Worm (Caenorhabditis elegans) whole organism, late embryonic: ENCODE results near the gene klp-6.

Experiments used
- F13H6.1 ChIP-seq: sonication (generic microtip); optimal IDR thresholded peaks from 2 replicates; lab custom pipeline; 2016; ENCODE audit warnings: missing genetic modification characterization, missing compliant biosample characterization
- K09A11.1 ChIP-seq: sonication (generic microtip); optimal IDR thresholded peaks from 2 replicates; lab custom pipeline; 2017; ENCODE audit warnings: antibody characterized with exemption, mild to moderate bottlenecking, missing genetic modification characterization, missing compliant biosample characterization; ENCODE audit not compliant: insufficient read depth
- ahr-1 ChIP-seq: sonication (generic microtip); optimal IDR thresholded peaks from 2 replicates; lab custom pipeline; 2016; ENCODE audit warnings: missing genetic modification characterization, missing compliant biosample characterization
- ceh-18 ChIP-seq: sonication (generic microtip); optimal IDR thresholded peaks from 2 replicates; lab custom pipeline; 2016; ENCODE audit warnings: missing genetic modification characterization, missing compliant biosample characterization
- ceh-19 ChIP-seq: fragments of 200-800 bp; sonication (Bioruptor generic); optimal IDR thresholded peaks from 2 replicates; lab custom pipeline; 2018; ENCODE audit warnings: mild to moderate bottlenecking, missing genetic modification characterization, missing compliant biosample characterization
- ceh-24 ChIP-seq: sonication (generic microtip); optimal IDR thresholded peaks from 2 replicates; lab custom pipeline; 2016; ENCODE audit warnings: mild to moderate bottlenecking, missing genetic modification characterization, missing compliant biosample characterization
- ceh-31 ChIP-seq: sonication (generic microtip); optimal IDR thresholded peaks from 2 replicates; lab custom pipeline; 2016; ENCODE audit warnings: missing genetic modification characterization, missing compliant biosample characterization
- ceh-34 ChIP-seq: sonication (generic microtip); optimal IDR thresholded peaks from 2 replicates; lab custom pipeline; 2016; ENCODE audit warnings: mild to moderate bottlenecking, missing genetic modification characterization, missing compliant biosample characterization
- ceh-45 ChIP-seq: fragments of 200-800 bp; sonication (Bioruptor generic); IDR thresholded peaks from 2 replicates; pipeline ENCODE4 v1.3.6; 2022; ENCODE audit warnings: missing genetic modification reagents, missing genetic modification characterization, missing compliant biosample characterization
- ceh-6 ChIP-seq: fragments of 200-800 bp; sonication (Bioruptor generic); optimal IDR thresholded peaks from 2 replicates; lab custom pipeline; 2018; ENCODE audit warnings: mild to moderate bottlenecking, missing genetic modification characterization, missing compliant biosample characterization
- che-1 ChIP-seq: sonication (generic microtip); optimal IDR thresholded peaks from 2 replicates; lab custom pipeline; 2016; ENCODE audit warnings: mild to moderate bottlenecking, missing genetic modification characterization, missing compliant biosample characterization
- dve-1 ChIP-seq: sonication (generic microtip); optimal IDR thresholded peaks from 2 replicates; lab custom pipeline; 2017; ENCODE audit warnings: antibody characterized with exemption, mild to moderate bottlenecking, missing genetic modification characterization, missing compliant biosample characterization
- ets-4 ChIP-seq: sonication (generic microtip); optimal IDR thresholded peaks from 2 replicates; lab custom pipeline; 2016; ENCODE audit warnings: missing genetic modification characterization, missing compliant biosample characterization
- fkh-6 ChIP-seq: sonication (generic microtip); optimal IDR thresholded peaks from 2 replicates; lab custom pipeline; 2016; ENCODE audit warnings: missing genetic modification characterization, missing compliant biosample characterization
- gmeb-2 ChIP-seq: sonication (generic microtip); optimal IDR thresholded peaks from 2 replicates; lab custom pipeline; 2016; ENCODE audit warnings: missing genetic modification characterization, inconsistent platforms, missing compliant biosample characterization
- hlh-30 ChIP-seq: sonication (generic microtip); optimal IDR thresholded peaks from 2 replicates; lab custom pipeline; 2017; ENCODE audit warnings: antibody characterized with exemption, missing genetic modification characterization, missing compliant biosample characterization; ENCODE audit not compliant: insufficient read depth
- hlh-6 ChIP-seq: sonication (generic microtip); optimal IDR thresholded peaks from 2 replicates; lab custom pipeline; 2016; ENCODE audit warnings: missing genotype, missing genetic modification characterization, missing compliant biosample characterization
- hlh-8 ChIP-seq: sonication (generic microtip); optimal IDR thresholded peaks from 2 replicates; lab custom pipeline; 2016; ENCODE audit warnings: missing genotype, missing genetic modification characterization, missing compliant biosample characterization
- lin-11 ChIP-seq: fragments of 200-800 bp; sonication (Bioruptor generic); optimal IDR thresholded peaks from 2 replicates; lab custom pipeline; 2018; ENCODE audit warnings: mild to moderate bottlenecking, missing genetic modification characterization, missing compliant biosample characterization
- madf-2 ChIP-seq: sonication (generic microtip); optimal IDR thresholded peaks from 2 replicates; lab custom pipeline; 2017; ENCODE audit warnings: missing genetic modification characterization, missing compliant biosample characterization
- mec-3 ChIP-seq: sonication (generic microtip); optimal IDR thresholded peaks from 2 replicates; lab custom pipeline; 2016; ENCODE audit warnings: borderline replicate concordance, missing genetic modification characterization, missing compliant biosample characterization
- nfya-1 ChIP-seq: sonication (generic microtip); optimal IDR thresholded peaks from 2 replicates; lab custom pipeline; 2017; ENCODE audit warnings: missing genetic modification characterization, mild to moderate bottlenecking, missing compliant biosample characterization, antibody characterized with exemption, moderate library complexity
- nhr-232 ChIP-seq: sonication (generic microtip); optimal IDR thresholded peaks from 2 replicates; lab custom pipeline; 2016; ENCODE audit warnings: missing genetic modification characterization, missing compliant biosample characterization
- odd-2 ChIP-seq: sonication (generic microtip); optimal IDR thresholded peaks from 2 replicates; lab custom pipeline; 2017; ENCODE audit warnings: antibody characterized with exemption, mild to moderate bottlenecking, missing genetic modification characterization, missing compliant biosample characterization
- pag-3 ChIP-seq: sonication (generic microtip); optimal IDR thresholded peaks from 2 replicates; lab custom pipeline; 2016; ENCODE audit warnings: missing compliant biosample characterization, missing genetic modification characterization, borderline replicate concordance
- pat-9 ChIP-seq: fragments of 200-800 bp; sonication (Bioruptor generic); optimal IDR thresholded peaks from 2 replicates; lab custom pipeline; 2018; ENCODE audit warnings: mild to moderate bottlenecking, missing genetic modification characterization, moderate library complexity, missing compliant biosample characterization
- pha-2 ChIP-seq: sonication (generic microtip); optimal IDR thresholded peaks from 2 replicates; lab custom pipeline; 2017; ENCODE audit warnings: mild to moderate bottlenecking, missing genetic modification characterization, missing compliant biosample characterization
- pros-1 ChIP-seq: fragments of 150-350 bp; optimal IDR thresholded peaks from 2 replicates; lab custom pipeline; 2014; ENCODE audit warnings: missing biosample characterization, missing genetic modification reagents, missing genetic modification characterization
- ref-2 ChIP-seq: sonication (generic microtip); optimal IDR thresholded peaks from 2 replicates; lab custom pipeline; 2016; ENCODE audit warnings: missing genetic modification characterization, missing compliant biosample characterization
- rnt-1 ChIP-seq: sonication (generic microtip); optimal IDR thresholded peaks from 2 replicates; lab custom pipeline; 2016; ENCODE audit warnings: missing genetic modification characterization, missing compliant biosample characterization
- sdc-2 ChIP-seq: sonication (generic microtip); optimal IDR thresholded peaks from 2 replicates; lab custom pipeline; 2016; ENCODE audit warnings: missing genotype, missing genetic modification characterization, missing compliant biosample characterization
- sox-2 ChIP-seq: fragments of 200-800 bp; sonication (Bioruptor generic); IDR thresholded peaks from 2 replicates; pipeline ENCODE4 v1.3.6; 2022; ENCODE audit warnings: missing genetic modification reagents, missing genetic modification characterization, missing compliant biosample characterization
- sox-4 ChIP-seq: sonication (generic microtip); optimal IDR thresholded peaks from 2 replicates; lab custom pipeline; 2017; ENCODE audit warnings: mild to moderate bottlenecking, missing genetic modification characterization, inconsistent platforms, missing compliant biosample characterization
- syd-9 ChIP-seq: sonication (generic microtip); optimal IDR thresholded peaks from 2 replicates; lab custom pipeline; 2016; ENCODE audit warnings: mild to moderate bottlenecking, missing genetic modification characterization, moderate library complexity, missing compliant biosample characterization
- tbx-2 ChIP-seq: sonication (generic microtip); optimal IDR thresholded peaks from 2 replicates; lab custom pipeline; 2016; ENCODE audit warnings: missing genetic modification characterization, missing compliant biosample characterization
- tbx-7 ChIP-seq: sonication (generic microtip); optimal IDR thresholded peaks from 2 replicates; lab custom pipeline; 2016; ENCODE audit warnings: missing genotype, missing genetic modification characterization, missing compliant biosample characterization
- ttx-3 ChIP-seq: sonication (generic microtip); optimal IDR thresholded peaks from 2 replicates; lab custom pipeline; 2016; ENCODE audit warnings: missing genetic modification reagents, missing genetic modification characterization, missing compliant biosample characterization
- unc-86 ChIP-seq: sonication (generic microtip); optimal IDR thresholded peaks from 2 replicates; lab custom pipeline; 2016; ENCODE audit warnings: missing genetic modification characterization, missing compliant biosample characterization
- zip-5 ChIP-seq: sonication (generic microtip); optimal IDR thresholded peaks from 2 replicates; lab custom pipeline; 2016; ENCODE audit warnings: missing genetic modification characterization, missing compliant biosample characterization
- ztf-16 ChIP-seq: sonication (generic microtip); optimal IDR thresholded peaks from 2 replicates; lab custom pipeline; 2017; ENCODE audit warnings: missing genetic modification characterization, missing compliant biosample characterization

The klp-6 gene

DNA sequence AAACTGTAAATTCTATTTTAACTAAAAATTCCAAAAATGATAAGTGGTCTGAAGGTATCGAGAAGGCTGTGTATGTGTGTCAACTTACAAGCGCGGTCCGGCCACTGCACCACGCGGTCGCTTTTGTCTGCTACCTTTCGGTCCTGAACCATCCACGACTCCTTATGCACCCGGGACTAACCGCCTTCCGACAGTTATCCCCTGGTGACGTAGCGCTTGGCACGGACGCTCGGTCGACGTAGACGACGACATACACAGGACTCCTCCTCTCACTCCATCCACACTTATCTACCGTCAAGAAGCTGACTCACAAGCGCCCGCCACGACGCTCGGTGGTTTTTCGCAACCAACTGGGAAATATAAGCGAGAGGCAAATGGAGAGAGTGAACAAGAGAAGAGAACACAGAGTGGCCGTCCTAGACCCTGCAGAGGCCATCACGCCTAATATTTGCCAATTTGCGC, 677 bp downstream of the klp-6 start (continued):
- TF ChIP-seq syd-9 (tag; lab: Kevin White, UChicago) (peak; percentile 87), pat-9 (tag; lab: Kevin White, UChicago) (peak; percentile 81), ztf-16 (peak; percentile 86), hlh-6 (peak; percentile 91), ref-2 (tag; lab: Kevin White, UChicago) (peak; percentile 91), gmeb-2 (peak; percentile 67), ceh-24 (tag; lab: Kevin White, UChicago) (peak; percentile 87), unc-86 (peak; percentile 75), ets-4 (tag; lab: Kevin White, UChicago) (peak; percentile 97), rnt-1 (peak; percentile 83), ceh-18 (tag; lab: Kevin White, UChicago) (peak; percentile 92), sox-2 (peak; percentile 65), mec-3 (tag; lab: Kevin White, UChicago) (peak; percentile 51), madf-2 (tag; lab: Kevin White, UChicago) (peak; percentile 50), nfya-1 (tag; lab: Kevin White, UChicago) (peak; percentile 72), tbx-7 (tag; lab: Kevin White, UChicago) (peak; percentile 55), zip-5 (peak; percentile 54), ahr-1 (tag; lab: Kevin White, UChicago) (peak; percentile 11), tbx-2 (tag; lab: Kevin White, UChicago) (peak; percentile 91), ceh-31 (tag; lab: Kevin White, UChicago) (peak; percentile 81), ceh-45 (peak; percentile 87), sdc-2 (tag; lab: Kevin White, UChicago) (peak; percentile 82), pha-2 (tag; lab: Kevin White, UChicago) (peak; percentile 86), fkh-6 (tag; lab: Kevin White, UChicago) (peak; percentile 88), lin-11 (tag; lab: Kevin White, UChicago) (peak; percentile 77), che-1 (tag; lab: Kevin White, UChicago) (peak; percentile 85), ceh-6 (peak; percentile 84), dve-1 (tag; lab: Kevin White, UChicago) (peak; percentile 84), hlh-30 (tag; lab: Kevin White, UChicago) (peak; percentile 47)
- TF ChIP-seq, all 69 proteins: peak for 59; not testable (repeated sequence) for 10

DNA sequence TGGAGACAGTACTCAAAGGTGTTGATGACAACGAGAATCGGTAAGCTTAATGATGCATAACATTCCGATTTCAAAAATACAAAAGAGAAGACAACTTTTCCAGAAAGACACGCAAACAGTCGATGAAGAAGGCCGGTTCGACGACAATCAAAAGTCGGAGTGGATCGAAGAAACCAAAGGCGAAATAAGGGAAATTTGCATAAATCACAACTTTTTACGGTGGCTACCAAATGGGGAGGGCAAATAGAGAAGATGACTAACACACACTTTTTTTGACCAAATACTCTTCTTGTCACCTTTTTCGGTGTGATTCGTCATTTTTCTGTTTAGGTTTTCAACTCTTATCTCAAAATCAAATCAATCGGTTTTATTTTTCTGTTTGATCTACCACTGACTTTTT, 5.4 kb downstream of the klp-6 start, which contains the start of gene C45G9.6:
TSS of gene C45G9.6 (plus strand) at position 301 of the 400 bp plus-strand sequence.
- TF ChIP-seq K09A11.1 (no peak), ceh-34 (tag; lab: Kevin White, UChicago) (no peak), pag-3 (tag; lab: Kevin White, UChicago) (no peak), ceh-45 (no peak), ttx-3 (no peak), zip-5 (no peak), che-1 (tag; lab: Kevin White, UChicago) (no peak), F13H6.1 (tag; lab: Kevin White, UChicago) (no peak), sox-4 (tag; lab: Kevin White, UChicago) (no peak), nhr-232 (tag; lab: Kevin White, UChicago) (no peak), ceh-24 (tag; lab: Kevin White, UChicago) (no peak), ref-2 (tag; lab: Kevin White, UChicago) (no peak), mec-3 (tag; lab: Kevin White, UChicago) (no peak), odd-2 (no peak), pros-1 (tag; lab: Kevin White, UChicago) (no peak), sox-2 (no peak), ceh-19 (GFP tag; lab: Kevin White, UChicago) (no peak), hlh-8 (tag; lab: Kevin White, UChicago) (no peak), ztf-16 (no peak)
